Fruit fly (Drosophila melanogaster): ENCODE results near the gene CG43131.

DNA sequence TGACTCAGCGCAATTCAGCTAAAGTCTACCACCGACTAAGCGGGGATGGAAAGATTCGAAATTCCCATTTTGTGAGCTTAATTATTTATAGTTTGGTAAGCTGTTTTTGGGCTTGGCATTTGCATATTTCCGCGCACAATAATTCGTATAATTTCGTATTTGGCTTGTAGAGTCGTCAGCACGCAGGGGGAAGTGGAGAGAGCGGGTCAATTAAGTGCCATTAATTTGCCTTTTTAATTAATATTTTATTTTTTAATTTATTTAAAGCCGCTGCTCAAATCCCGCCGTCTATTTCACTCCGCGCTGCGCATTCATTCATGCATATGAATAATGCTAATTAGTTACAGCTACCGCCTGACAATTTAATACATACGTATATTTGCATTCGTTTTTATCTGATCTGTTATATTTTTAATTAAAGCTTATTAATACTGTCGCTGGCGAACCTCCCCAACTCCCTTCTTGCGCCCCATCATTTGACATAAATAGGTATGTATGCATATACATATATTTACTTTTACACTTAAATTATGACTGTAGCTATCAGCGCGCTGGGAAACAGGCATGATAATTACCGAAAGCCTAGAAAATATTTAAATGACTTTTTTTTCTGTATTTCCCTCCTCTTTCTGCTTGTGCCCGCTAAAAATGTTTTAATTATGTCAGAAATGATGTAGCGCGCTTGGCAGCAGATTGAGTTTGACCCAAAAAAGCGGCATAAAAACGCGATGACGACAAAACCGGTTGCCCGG, 29.0 kb downstream of the CG43131 start:
- TF ChIP-seq h (optimal IDR thresholded peaks at IDR 0.05): no peak
- no peak for TF ChIP-seq Sin3A (optimal IDR thresholded peaks at IDR 0.05)
- no peak for TF ChIP-seq Myc (optimal IDR thresholded peaks at IDR 0.05)
- TF ChIP-seq ttk (optimal IDR thresholded peaks at IDR 0.05): no peak
